Fruit fly (Drosophila melanogaster) whole organism, wandering third instar larva: ENCODE results near the gene CG10359.

Experiments
- CG32264 ChIP-seq: fragments of 200-800 bp; sonication (Bioruptor generic); optimal IDR thresholded peaks from 2 replicates; lab custom pipeline; 2016; ENCODE audit warnings: missing biosample characterization, missing genetic modification characterization
- CG9705 ChIP-seq: fragments of 200-800 bp; sonication (Bioruptor generic); optimal IDR thresholded peaks from 2 replicates; lab custom pipeline; 2018; ENCODE audit warnings: missing biosample characterization, mild to moderate bottlenecking, missing genetic modification characterization
- CrebA ChIP-seq: fragments of 200-800 bp; sonication (Bioruptor generic); optimal IDR thresholded peaks from 2 replicates; lab custom pipeline; 2016; ENCODE audit warnings: missing biosample characterization, mild to moderate bottlenecking, missing genetic modification characterization, borderline replicate concordance
- Dfd ChIP-seq: fragments of >200 bp; optimal IDR thresholded peaks from 2 replicates; lab custom pipeline; 2017; ENCODE audit warnings: missing biosample characterization, missing genetic modification characterization
- Dif ChIP-seq: fragments of 200-275, 200-300 bp; sonication (Bioruptor generic); optimal IDR thresholded peaks from 2 replicates; lab custom pipeline; 2018; ENCODE audit warnings: missing biosample characterization, missing genetic modification characterization; ENCODE audit not compliant: partially characterized antibody
- HLH106 ChIP-seq: fragments of 200-800 bp; optimal IDR thresholded peaks from 3 replicates; lab custom pipeline; 2019; ENCODE audit warnings: missing biosample characterization, mild to moderate bottlenecking, missing genetic modification characterization, moderate library complexity
- Hnf4 ChIP-seq: fragments of 200-800 bp; sonication (Bioruptor generic); optimal IDR thresholded peaks from 2 replicates; lab custom pipeline; 2016; ENCODE audit warnings: missing biosample characterization, mild to moderate bottlenecking, missing genetic modification characterization
- Hr83 ChIP-seq: fragments of 200-300 bp; sonication (Bioruptor generic); optimal IDR thresholded peaks from 2 replicates; lab custom pipeline; 2016; ENCODE audit warnings: missing biosample characterization, mild to moderate bottlenecking, missing genetic modification characterization, moderate library complexity; ENCODE audit not compliant: poor library complexity, severe bottlenecking
- Jra ChIP-seq: sonication (Bioruptor generic); optimal IDR thresholded peaks from 2 replicates; lab custom pipeline; 2016; ENCODE audit warnings: missing biosample characterization, missing genetic modification characterization
- N ChIP-seq: fragments of >200 bp; optimal IDR thresholded peaks from 2 replicates; lab custom pipeline; 2018; ENCODE audit warnings: missing biosample characterization, missing external identifiers, missing genetic modification characterization
- OdsH ChIP-seq: fragments of 200-800 bp; sonication (Bioruptor generic); optimal IDR thresholded peaks from 2 replicates; lab custom pipeline; 2016; ENCODE audit warnings: missing biosample characterization, mild to moderate bottlenecking, missing genetic modification characterization
- Rel ChIP-seq, 2 experiments: fragments of 200-800 bp; sonication (Bioruptor generic) in 1 of 2; optimal IDR thresholded peaks; 2 replicates in 1 of 2; 3 replicates in 1 of 2; lab custom pipeline; 2016 to 2019; ENCODE audit warnings: mild to moderate bottlenecking in 2 of 2, missing biosample characterization in 2 of 2, missing genetic modification characterization in 2 of 2, moderate library complexity in 1 of 2
- Sp1 ChIP-seq: fragments of 200-800 bp; sonication (Bioruptor generic); optimal IDR thresholded peaks from 3 replicates; lab custom pipeline; 2019; ENCODE audit warnings: missing biosample characterization, mild to moderate bottlenecking, missing genetic modification characterization, moderate library complexity
- Vsx2 ChIP-seq: fragments of 200-300, 225-300 bp; sonication (Bioruptor generic); optimal IDR thresholded peaks from 2 replicates; lab custom pipeline; 2018; ENCODE audit warnings: missing biosample characterization, missing genetic modification characterization; ENCODE audit not compliant: partially characterized antibody
- br ChIP-seq: fragments of 200-800 bp; sonication (Bioruptor generic); optimal IDR thresholded peaks from 2 replicates; lab custom pipeline; 2016; ENCODE audit warnings: missing biosample characterization, missing genetic modification characterization
- brk ChIP-seq: fragments of 200-800 bp; sonication (Bioruptor generic); optimal IDR thresholded peaks from 2 replicates; lab custom pipeline; 2016; ENCODE audit warnings: missing biosample characterization, mild to moderate bottlenecking, missing genetic modification characterization
- dl ChIP-seq, 2 experiments: fragments of 175-275, 200-275 bp in 1 of 2; fragments of 200-275 bp in 1 of 2; sonication (Bioruptor generic); optimal IDR thresholded peaks; lab custom pipeline; 2018; ENCODE audit warnings: mild to moderate bottlenecking in 2 of 2, missing biosample characterization in 2 of 2, missing genetic modification characterization in 2 of 2, moderate library complexity in 2 of 2; ENCODE audit not compliant: partially characterized antibody in 2 of 2, insufficient read depth in 1 of 2
- dmrt93B ChIP-seq: fragments of 200-800 bp; sonication (Bioruptor generic); optimal IDR thresholded peaks from 2 replicates; lab custom pipeline; 2018; ENCODE audit warnings: missing biosample characterization, mild to moderate bottlenecking, missing genetic modification characterization
- ey ChIP-seq: fragments of 200-800 bp; sonication (Bioruptor generic); optimal IDR thresholded peaks from 2 replicates; lab custom pipeline; 2016; ENCODE audit warnings: missing biosample characterization, missing genetic modification characterization
- foxo ChIP-seq, 2 experiments: fragments of 200-800 bp; sonication (Bioruptor generic); optimal IDR thresholded peaks; 2 replicates in 1 of 2; 3 replicates in 1 of 2; lab custom pipeline; 2016 to 2017; ENCODE audit warnings: missing biosample characterization in 2 of 2, missing genetic modification characterization in 2 of 2
- fru ChIP-seq: fragments of 200-800 bp; sonication (Bioruptor generic); optimal IDR thresholded peaks from 3 replicates; lab custom pipeline; 2016; ENCODE audit warnings: missing biosample characterization, mild to moderate bottlenecking, missing genetic modification characterization
- h ChIP-seq: fragments of 200-800 bp; sonication (Bioruptor generic); optimal IDR thresholded peaks from 3 replicates; lab custom pipeline; 2016; ENCODE audit warnings: missing biosample characterization, mild to moderate bottlenecking, missing genetic modification characterization
- jim ChIP-seq: fragments of 175-275, 200-325 bp; sonication (Bioruptor generic); optimal IDR thresholded peaks from 2 replicates; lab custom pipeline; 2016; ENCODE audit warnings: missing biosample characterization, mild to moderate bottlenecking, missing genetic modification characterization
- lola ChIP-seq: fragments of >200 bp; optimal IDR thresholded peaks from 2 replicates; lab custom pipeline; 2017; ENCODE audit warnings: missing biosample characterization, missing genetic modification characterization
- psq ChIP-seq: fragments of 200-800 bp; sonication (Bioruptor generic); optimal IDR thresholded peaks from 3 replicates; lab custom pipeline; 2017; ENCODE audit warnings: missing biosample characterization, mild to moderate bottlenecking, missing genetic modification characterization, moderate library complexity
- rgr ChIP-seq: fragments of 200-800 bp; sonication (Bioruptor generic); optimal IDR thresholded peaks from 3 replicates; lab custom pipeline; 2016; ENCODE audit warnings: missing biosample characterization, mild to moderate bottlenecking, missing genetic modification characterization
- sage ChIP-seq: fragments of 200-800 bp; sonication (Bioruptor generic); optimal IDR thresholded peaks from 2 replicates; lab custom pipeline; 2016; ENCODE audit warnings: missing biosample characterization, mild to moderate bottlenecking, missing genetic modification characterization
- sv ChIP-seq: fragments of 200-800 bp; sonication (Bioruptor generic); optimal IDR thresholded peaks from 3 replicates; lab custom pipeline; 2016; ENCODE audit warnings: missing biosample characterization, missing genetic modification characterization
- tai ChIP-seq: sonication (Bioruptor generic); optimal IDR thresholded peaks from 2 replicates; lab custom pipeline; 2016; ENCODE audit warnings: missing biosample characterization, missing genetic modification characterization
- usp ChIP-seq: fragments of >200 bp; optimal IDR thresholded peaks from 2 replicates; lab custom pipeline; 2017; ENCODE audit warnings: missing biosample characterization, missing genetic modification characterization
- woc ChIP-seq: sonication (Bioruptor generic); optimal IDR thresholded peaks from 2 replicates; lab custom pipeline; 2016; ENCODE audit warnings: missing biosample characterization, mild to moderate bottlenecking, missing genetic modification characterization

Gene CG10359

DNA sequence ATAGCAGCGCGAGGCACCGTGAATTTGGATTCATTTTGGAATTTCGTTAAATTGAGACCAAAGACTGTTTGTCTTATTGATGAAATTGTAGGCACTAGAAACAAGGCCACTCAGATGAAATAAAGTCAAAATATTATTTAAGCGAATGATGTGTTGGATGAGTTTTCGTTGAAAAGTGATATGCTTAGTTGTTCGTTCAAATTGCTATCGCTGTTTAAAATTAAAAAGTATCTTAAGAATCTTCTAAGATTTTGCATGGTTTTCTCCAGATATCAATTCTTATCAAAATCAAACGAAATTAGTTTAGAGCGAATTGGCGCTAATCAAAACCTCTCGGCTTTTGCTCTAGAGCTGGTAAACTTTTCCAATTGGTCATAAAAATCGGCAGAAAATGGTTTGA lies 8.9 kb downstream of the CG10359 start, which contains the start of gene CG14974:
TSS of gene CG14974 (minus strand) at position 101 of the 400 bp plus-strand sequence.
- TF ChIP-seq Dfd (GFP tag; lab: Kevin White, UChicago) = no peak
- TF ChIP-seq CG32264 (GFP tag; lab: Kevin White, UChicago) = no peak

DNA sequence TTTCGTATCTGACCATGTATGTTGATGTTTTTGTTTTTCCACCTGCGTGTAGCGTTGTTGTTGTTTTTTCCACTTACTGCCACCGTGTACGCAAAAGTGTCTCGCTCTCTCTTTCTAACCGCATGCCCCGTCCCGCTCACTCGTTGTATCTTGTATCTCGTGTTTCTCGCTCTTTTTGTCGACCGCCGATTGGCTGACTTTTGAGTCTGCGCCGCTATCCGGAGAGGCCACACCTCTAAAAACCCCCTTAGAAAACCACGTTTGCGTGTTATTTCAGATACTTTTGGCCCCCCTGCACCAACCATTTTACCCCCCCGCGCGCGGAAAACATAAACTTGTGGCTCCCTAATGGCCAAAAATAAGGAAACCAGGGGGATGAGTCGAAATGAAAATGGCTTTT lies 12.9 kb downstream of the CG10359 start:
- no peak for TF ChIP-seq Vsx2
- TF ChIP-seq Rel (GFP tag; optimal IDR thresholded peaks at IDR 0.05; lab: Kevin White, UChicago) = no peak
- peak; percentile 45 for TF ChIP-seq Rel (tag; optimal IDR thresholded peaks at IDR 0.05; lab: Kevin White, UChicago)
- TF ChIP-seq, all 38 proteins: peak for 1

DNA sequence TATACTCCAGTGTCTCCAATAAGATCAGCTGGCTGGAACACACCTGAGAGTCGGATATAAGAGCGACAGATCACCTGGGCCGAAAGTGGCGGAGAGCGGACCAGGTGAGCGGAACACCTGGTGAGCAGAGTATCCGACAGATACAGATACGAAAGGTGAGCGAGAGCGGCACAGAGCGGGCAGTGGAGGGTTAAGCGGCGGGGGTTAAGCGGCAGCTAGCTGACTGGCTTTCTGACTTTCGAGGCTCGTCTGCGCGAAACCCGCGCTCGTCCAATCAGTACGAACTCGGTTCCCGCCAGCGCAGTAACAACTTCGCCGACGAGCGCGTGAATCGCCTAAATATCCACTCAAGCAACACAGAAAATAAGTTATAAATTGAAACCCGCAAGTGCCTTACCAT lies 14.1 kb downstream of the CG10359 start, which contains the start of gene dar1:
TSS of gene dar1 (plus strand) at position 284 of the 400 bp plus-strand sequence.
- TF ChIP-seq psq (GFP tag; lab: Kevin White, UChicago) = no peak
- peak; percentile 96 for TF ChIP-seq Dif (GFP tag; lab: Kevin White, UChicago)
- peak; percentile 58 for TF ChIP-seq br (GFP tag; lab: Kevin White, UChicago)
- no peak for TF ChIP-seq rgr (GFP tag; lab: Kevin White, UChicago)
- TF ChIP-seq sv = no peak
- TF ChIP-seq foxo (GFP tag; optimal IDR thresholded peaks at IDR 0.05; lab: Kevin White, UChicago) = peak in 1 of 2 experiments; percentile 9
- peak; percentile 80 for TF ChIP-seq Hr83 (GFP tag; lab: Kevin White, UChicago)
- no peak for TF ChIP-seq brk
- peak; percentile 88 to 89 for TF ChIP-seq dl (GFP tag; optimal IDR thresholded peaks at IDR 0.05; lab: Kevin White, UChicago; ENCODE audit: insufficient read depth in 1 of 2, partially characterized antibody in 2 of 2)
- peak; percentile 43 for TF ChIP-seq h (GFP tag; lab: Kevin White, UChicago)
- TF ChIP-seq Rel (GFP tag; optimal IDR thresholded peaks at IDR 0.05; lab: Kevin White, UChicago) = no peak
- peak; percentile 4 for TF ChIP-seq Rel (tag; optimal IDR thresholded peaks at IDR 0.05; lab: Kevin White, UChicago)
- TF ChIP-seq tai (GFP tag; lab: Kevin White, UChicago) = no peak
- TF ChIP-seq Dfd (GFP tag; lab: Kevin White, UChicago) = no peak
- TF ChIP-seq dmrt93B (GFP tag; lab: Kevin White, UChicago) = no peak
- no peak for TF ChIP-seq N (GFP tag; lab: Kevin White, UChicago)
- peak; percentile 21 for TF ChIP-seq fru
- no peak for TF ChIP-seq sage
- TF ChIP-seq OdsH (GFP tag; lab: Kevin White, UChicago) = peak; percentile 15
- no peak for TF ChIP-seq Hnf4 (GFP tag; lab: Kevin White, UChicago)
- peak; percentile 81 for TF ChIP-seq Vsx2

DNA sequence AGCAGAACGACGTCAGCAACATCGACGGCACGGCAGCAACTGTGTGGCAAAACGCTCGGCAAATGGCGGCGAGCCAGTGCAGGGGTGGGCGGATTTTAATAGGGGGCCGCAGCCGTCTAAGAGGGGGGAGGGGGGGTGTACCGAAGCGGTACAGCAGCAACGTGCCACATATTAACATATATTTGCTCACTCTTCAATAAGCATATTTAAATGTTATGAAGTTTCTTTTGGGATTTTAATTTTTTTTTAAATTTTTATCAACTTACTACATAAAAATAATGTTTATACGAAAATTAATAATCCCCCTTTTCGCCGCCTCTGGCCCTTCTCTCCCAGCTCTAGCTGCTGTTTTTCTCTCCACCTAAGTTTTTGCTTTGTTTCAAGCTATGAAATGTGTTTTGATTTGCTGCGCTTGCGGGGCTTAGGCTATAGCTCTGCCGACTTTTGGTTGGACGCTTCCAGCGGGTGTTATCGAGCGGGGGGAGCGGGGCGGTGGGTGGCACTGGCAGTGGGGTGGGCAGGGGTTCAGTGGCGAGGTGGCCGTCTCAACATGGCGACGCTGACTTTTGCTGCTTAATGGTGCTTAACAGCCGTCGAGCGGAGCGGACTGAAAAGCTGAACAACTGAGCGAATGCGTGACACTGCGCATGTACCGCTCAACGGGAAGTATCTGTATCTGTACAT lies 20.6 kb downstream of the CG10359 start:
- TF ChIP-seq CG32264 (GFP tag; lab: Kevin White, UChicago) = no peak
- TF ChIP-seq dl (GFP tag; optimal IDR thresholded peaks at IDR 0.05; lab: Kevin White, UChicago; ENCODE audit: insufficient read depth in 1 of 2, partially characterized antibody in 2 of 2) = no peak
- TF ChIP-seq Rel (GFP tag; optimal IDR thresholded peaks at IDR 0.05; lab: Kevin White, UChicago) = no peak
- TF ChIP-seq Rel (tag; optimal IDR thresholded peaks at IDR 0.05; lab: Kevin White, UChicago) = no peak
- no peak for TF ChIP-seq ey (GFP tag; lab: Kevin White, UChicago)
- no peak for TF ChIP-seq tai (GFP tag; lab: Kevin White, UChicago)
- no peak for TF ChIP-seq OdsH (GFP tag; lab: Kevin White, UChicago)
- no peak for TF ChIP-seq HLH106 (tag; lab: Kevin White, UChicago)
- no peak for TF ChIP-seq Hnf4 (GFP tag; lab: Kevin White, UChicago)
- peak; percentile 66 for TF ChIP-seq Dfd (GFP tag; lab: Kevin White, UChicago)
- TF ChIP-seq Dif (GFP tag; lab: Kevin White, UChicago) = peak; percentile 8
- TF ChIP-seq Jra (GFP tag; lab: Kevin White, UChicago) = no peak
- TF ChIP-seq sv = no peak
- TF ChIP-seq usp (GFP tag; lab: Kevin White, UChicago) = no peak
- peak; percentile 2 for TF ChIP-seq psq (GFP tag; lab: Kevin White, UChicago)
- TF ChIP-seq Vsx2 = no peak
- no peak for TF ChIP-seq jim (GFP tag; lab: Kevin White, UChicago)
- TF ChIP-seq CrebA = no peak
- TF ChIP-seq fru = no peak
- TF ChIP-seq lola = no peak
- no peak for TF ChIP-seq CG9705 (GFP tag; lab: Kevin White, UChicago)
- TF ChIP-seq foxo (GFP tag; optimal IDR thresholded peaks at IDR 0.05; lab: Kevin White, UChicago) = peak in 1 of 2 experiments; percentile 15
- peak; percentile 47 for TF ChIP-seq Sp1 (GFP tag; lab: Kevin White, UChicago)
- TF ChIP-seq br (GFP tag; lab: Kevin White, UChicago) = no peak
- TF ChIP-seq woc (GFP tag; lab: Kevin White, UChicago) = no peak
- peak; percentile 9 for TF ChIP-seq dmrt93B (GFP tag; lab: Kevin White, UChicago)
